Worm (Caenorhabditis elegans) whole organism, L4 larva: Measurements from ENCODE around the gene gcy-12.

ENCODE experiments used
- D1046.2 ChIP-seq: fragments of 200-800 bp; sonication (Bioruptor generic); IDR thresholded peaks from 2 replicates; pipeline ENCODE4 v1.3.6; 2022; ENCODE audit warnings: missing genetic modification characterization, missing compliant biosample characterization
- F26F4.8 ChIP-seq: fragments of 200-800 bp; sonication (Bioruptor generic); conservative IDR thresholded peaks from 2 replicates; pipeline ENCODE4 v1.3.6; 2022; ENCODE audit warnings: missing genetic modification characterization, missing compliant biosample characterization
- F37D6.2 ChIP-seq: sonication (generic microtip); optimal IDR thresholded peaks from 2 replicates; lab custom pipeline; 2016; ENCODE audit warnings: mild to moderate bottlenecking, missing genetic modification characterization, missing compliant biosample characterization
- F44E2.7 ChIP-seq: fragments of 200-800 bp; sonication (Bioruptor generic); IDR thresholded peaks from 2 replicates; pipeline ENCODE4 v2.1.2; 2022; ENCODE audit warnings: missing genetic modification characterization, missing compliant biosample characterization
- Y105C5A.15 ChIP-seq: fragments of 200-800 bp; sonication (Bioruptor generic); IDR thresholded peaks from 2 replicates; pipeline ENCODE4 v1.3.6; 2022; ENCODE audit warnings: missing genetic modification characterization, missing compliant biosample characterization
- aha-1 ChIP-seq: fragments of 150-350 bp; peaks from one replicate; lab custom pipeline; 2014; ENCODE audit warnings: missing biosample characterization, missing genetic modification characterization
- aly-2 ChIP-seq: sonication (generic microtip); optimal IDR thresholded peaks from 2 replicates; lab custom pipeline; 2018; ENCODE audit warnings: missing biosample characterization, missing genetic modification characterization
- ceh-20 ChIP-seq: fragments of 200-800 bp; sonication (Bioruptor generic); IDR thresholded peaks from 2 replicates; pipeline ENCODE4 v1.3.6; 2022; ENCODE audit warnings: missing genetic modification reagents, missing genetic modification characterization, missing compliant biosample characterization
- ceh-82 ChIP-seq: sonication (generic microtip); optimal IDR thresholded peaks from 2 replicates; lab custom pipeline; 2017; ENCODE audit warnings: missing biosample characterization, missing genetic modification characterization
- ctbp-1 ChIP-seq: fragments of 200-800 bp; sonication (Bioruptor generic); IDR thresholded peaks from 2 replicates; pipeline ENCODE4 v1.3.6; 2022; ENCODE audit warnings: missing genetic modification reagents, missing genetic modification characterization, missing compliant biosample characterization
- daf-16 ChIP-seq, 3 experiments: sonication (generic microtip); optimal IDR thresholded peaks; 2 replicates each; lab custom pipeline; 2016 to 2017; ENCODE audit warnings: missing genetic modification characterization in 3 of 3, missing genetic modification reagents in 3 of 3, mild to moderate bottlenecking in 2 of 3, missing compliant biosample characterization in 2 of 3, missing biosample characterization in 1 of 3, moderate library complexity in 1 of 3
- daf-19 ChIP-seq: fragments of 200-800 bp; sonication (Bioruptor generic); conservative IDR thresholded peaks from 2 replicates; pipeline ENCODE4 v1.3.6; 2022; ENCODE audit warnings: missing genetic modification characterization, missing compliant biosample characterization
- daf-8 ChIP-seq: fragments of 200-800 bp; sonication (Bioruptor generic); IDR thresholded peaks from 2 replicates; pipeline ENCODE4 v1.3.6; 2022; ENCODE audit warnings: missing genetic modification characterization, missing compliant biosample characterization
- dmd-6 ChIP-seq: fragments of 200-800 bp; sonication (Bioruptor generic); IDR thresholded peaks from 2 replicates; pipeline ENCODE4 v1.3.6; 2022; ENCODE audit warnings: missing genetic modification reagents, missing genetic modification characterization, missing compliant biosample characterization
- dmd-9 ChIP-seq: fragments of 200-800 bp; sonication (Bioruptor generic); IDR thresholded peaks from 2 replicates; pipeline ENCODE4 v1.3.6; 2022; ENCODE audit warnings: missing genetic modification reagents, missing genetic modification characterization, missing compliant biosample characterization
- duxl-1 ChIP-seq: sonication (generic microtip); optimal IDR thresholded peaks from 2 replicates; lab custom pipeline; 2016; ENCODE audit warnings: mild to moderate bottlenecking, missing genetic modification characterization, moderate library complexity, missing compliant biosample characterization; ENCODE audit not compliant: poor library complexity
- dve-1 ChIP-seq: sonication (generic microtip); optimal IDR thresholded peaks from 2 replicates; lab custom pipeline; 2017; ENCODE audit warnings: antibody characterized with exemption, mild to moderate bottlenecking, missing genetic modification characterization, missing compliant biosample characterization; ENCODE audit not compliant: insufficient read depth
- egl-27 ChIP-seq: sonication (generic microtip); optimal IDR thresholded peaks from 3 replicates; lab custom pipeline; 2017; ENCODE audit warnings: missing biosample characterization, missing genetic modification reagents, missing genetic modification characterization
- fkh-10 ChIP-seq: fragments of 150-350 bp; optimal IDR thresholded peaks from 2 replicates; lab custom pipeline; 2014; ENCODE audit warnings: missing biosample characterization, missing genetic modification reagents, missing genetic modification characterization
- hif-1 ChIP-seq, 2 experiments: sonication (generic microtip); optimal IDR thresholded peaks; 2 replicates each; lab custom pipeline; 2016 to 2017; ENCODE audit warnings: missing compliant biosample characterization in 2 of 2, missing genetic modification characterization in 2 of 2, missing genetic modification reagents in 2 of 2, missing genotype in 2 of 2, mild to moderate bottlenecking in 1 of 2
- hlh-11 ChIP-seq: fragments of 200-800 bp; sonication (Bioruptor generic); optimal IDR thresholded peaks from 2 replicates; lab custom pipeline; 2018; ENCODE audit warnings: mild to moderate bottlenecking, missing genetic modification characterization, missing compliant biosample characterization
- hlh-30 ChIP-seq: sonication (generic microtip); optimal IDR thresholded peaks from 2 replicates; lab custom pipeline; 2017; ENCODE audit warnings: antibody characterized with exemption, mild to moderate bottlenecking, missing genetic modification characterization, missing compliant biosample characterization; ENCODE audit not compliant: insufficient read depth
- lin-1 ChIP-seq: fragments of 200-800 bp; sonication (Bioruptor generic); IDR thresholded peaks from 2 replicates; pipeline ENCODE4 v1.3.6; 2022; ENCODE audit warnings: missing genetic modification reagents, missing genetic modification characterization, missing compliant biosample characterization
- lin-15B ChIP-seq: fragments of 150-350 bp; sonication (generic microtip); optimal IDR thresholded peaks from 3 replicates; lab custom pipeline; 2014; ENCODE audit warnings: missing biosample characterization, missing genetic modification characterization
- lin-38 ChIP-seq: fragments of 200-800 bp; sonication (Bioruptor generic); IDR thresholded peaks from 2 replicates; pipeline ENCODE4 v1.3.6; 2022; ENCODE audit warnings: missing genetic modification reagents, missing genetic modification characterization, missing compliant biosample characterization
- lsy-2 ChIP-seq, 2 experiments: fragments of 150-350 bp in 1 of 2; sonication (generic microtip) in 1 of 2; optimal IDR thresholded peaks; 2 replicates each; lab custom pipeline; 2014 to 2017; ENCODE audit warnings: missing biosample characterization in 2 of 2, missing genetic modification characterization in 2 of 2
- mdl-1 ChIP-seq, 2 experiments: fragments of 150-350 bp in 1 of 2; sonication (generic microtip) in 1 of 2; optimal IDR thresholded peaks; 2 replicates each; lab custom pipeline; 2014 to 2017; ENCODE audit warnings: missing biosample characterization in 2 of 2, missing genetic modification characterization in 2 of 2
- mdt-29 ChIP-seq: fragments of 200-800 bp; sonication (Bioruptor generic); IDR thresholded peaks from 2 replicates; pipeline ENCODE4 v1.3.6; 2022; ENCODE audit warnings: missing genetic modification reagents, missing genetic modification characterization, missing compliant biosample characterization
- mes-2 ChIP-seq: sonication (generic microtip); optimal IDR thresholded peaks from 2 replicates; lab custom pipeline; 2016; ENCODE audit warnings: missing genotype, mild to moderate bottlenecking, missing genetic modification characterization, missing compliant biosample characterization; ENCODE audit not compliant: poor library complexity, severe bottlenecking
- nhr-10 ChIP-seq: fragments of 150-350 bp; optimal IDR thresholded peaks from 2 replicates; lab custom pipeline; 2014; ENCODE audit warnings: missing biosample characterization, missing genetic modification characterization
- nhr-111 ChIP-seq: fragments of 200-800 bp; sonication (Bioruptor generic); optimal IDR thresholded peaks from 2 replicates; lab custom pipeline; 2018; ENCODE audit warnings: mild to moderate bottlenecking, missing genetic modification characterization, missing compliant biosample characterization
- nhr-28 ChIP-seq: fragments of 150-350 bp; optimal IDR thresholded peaks from 2 replicates; lab custom pipeline; 2014; ENCODE audit warnings: missing biosample characterization, missing genetic modification characterization
- nhr-48 ChIP-seq: sonication (generic microtip); optimal IDR thresholded peaks from 2 replicates; lab custom pipeline; 2016; ENCODE audit warnings: mild to moderate bottlenecking, missing genetic modification characterization, missing compliant biosample characterization
- nhr-76 ChIP-seq: fragments of 150-350 bp; optimal IDR thresholded peaks from 2 replicates; lab custom pipeline; 2014; ENCODE audit warnings: missing biosample characterization, missing genetic modification characterization
- nhr-77 ChIP-seq: fragments of 150-350 bp; optimal IDR thresholded peaks from 2 replicates; lab custom pipeline; 2014; ENCODE audit warnings: missing biosample characterization, missing genetic modification characterization
- pha-4 ChIP-seq, 2 experiments: fragments of 150-350 bp in 1 of 2; fragments of 200-800 bp in 1 of 2; sonication (Bioruptor generic) in 1 of 2; IDR thresholded peaks in 1 of 2; optimal IDR thresholded peaks in 1 of 2; 2 replicates each; pipeline versions ENCODE4 v1.3.6 to Lab custom; 2014 to 2022; ENCODE audit warnings: missing genetic modification characterization in 2 of 2, missing genetic modification reagents in 2 of 2, missing biosample characterization in 1 of 2, missing compliant biosample characterization in 1 of 2
- pqm-1 ChIP-seq: sonication (generic microtip); optimal IDR thresholded peaks from 2 replicates; lab custom pipeline; 2017; ENCODE audit warnings: missing biosample characterization, missing genetic modification characterization
- rbr-2 ChIP-seq: sonication (generic microtip); optimal IDR thresholded peaks from 2 replicates; lab custom pipeline; 2016; ENCODE audit warnings: missing genotype, missing genetic modification characterization, missing compliant biosample characterization
- sdz-12 ChIP-seq: fragments of 200-800 bp; sonication (Bioruptor generic); optimal IDR thresholded peaks from 2 replicates; lab custom pipeline; 2018; ENCODE audit warnings: mild to moderate bottlenecking, missing genetic modification characterization, missing compliant biosample characterization
- spr-3 ChIP-seq: fragments of 200-800 bp; sonication (Bioruptor generic); optimal IDR thresholded peaks from 2 replicates; lab custom pipeline; 2018; ENCODE audit warnings: mild to moderate bottlenecking, missing genetic modification characterization, missing compliant biosample characterization
- unc-39 ChIP-seq: sonication (generic microtip); optimal IDR thresholded peaks from 2 replicates; lab custom pipeline; 2017; ENCODE audit warnings: missing biosample characterization, missing genetic modification characterization
- unc-62 ChIP-seq, 3 experiments: fragments of 150-350 bp in 1 of 3; sonication (generic microtip); optimal IDR thresholded peaks in 2 of 3; peaks in 1 of 3; 1 replicate in 1 of 3; 2 replicates in 2 of 3; lab custom pipeline; 2014 to 2017; ENCODE audit warnings: missing biosample characterization in 3 of 3, missing genetic modification characterization in 3 of 3, missing genetic modification reagents in 3 of 3, missing genotype in 1 of 3
- zip-11 ChIP-seq: fragments of 200-800 bp; sonication (Bioruptor generic); IDR thresholded peaks from 2 replicates; pipeline ENCODE4 v1.3.6; 2022; ENCODE audit warnings: missing genetic modification characterization, missing compliant biosample characterization
- zip-2 ChIP-seq: fragments of 150-350 bp; optimal IDR thresholded peaks from 2 replicates; lab custom pipeline; 2014; ENCODE audit warnings: missing biosample characterization, missing genetic modification characterization

gcy-12 gene

DNA sequence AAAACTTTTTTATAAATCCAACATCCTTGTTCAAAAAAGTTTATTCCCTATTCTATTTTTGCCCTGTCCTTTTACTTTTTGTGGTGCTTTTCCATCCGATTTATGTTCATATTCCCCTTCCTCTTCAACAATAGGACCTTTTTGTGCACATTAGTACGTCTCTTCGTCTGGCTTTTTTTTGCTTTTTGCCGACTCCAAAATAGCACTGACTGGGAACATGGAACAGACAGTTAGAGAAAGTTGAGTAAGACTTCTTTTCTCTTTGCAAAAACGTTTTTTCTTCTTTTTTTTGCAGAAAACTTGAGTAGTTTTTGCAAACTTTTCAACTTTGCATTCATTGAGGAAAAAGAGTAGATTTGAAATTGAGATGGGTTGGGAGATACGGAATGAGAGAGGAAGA is 10.0 kb upstream of the gcy-12 start:
- peak in 1 of 2 experiments; percentile 50 for TF ChIP-seq unc-62 (GFP tag; optimal IDR thresholded peaks at IDR 0.05 in 1 of 2; lab: Kevin White, UChicago)
- TF ChIP-seq unc-62 (tag; optimal IDR thresholded peaks at IDR 0.05; lab: Kevin White, UChicago) = no peak
- no peak for TF ChIP-seq daf-8
- peak; percentile 81 for TF ChIP-seq aha-1 (tag; lab: Kevin White, UChicago)
- TF ChIP-seq mes-2 (tag; lab: Kevin White, UChicago) = no peak
- TF ChIP-seq nhr-76 (tag; lab: Kevin White, UChicago) = no peak
- TF ChIP-seq ceh-82 = no peak
- TF ChIP-seq ctbp-1 (GFP tag; lab: Robert Waterston, UW) = no peak
- no peak for TF ChIP-seq daf-16 (GFP tag; optimal IDR thresholded peaks at IDR 0.05; lab: Kevin White, UChicago)
- TF ChIP-seq daf-16 (tag; optimal IDR thresholded peaks at IDR 0.05; lab: Kevin White, UChicago) = no peak
- TF ChIP-seq aly-2 (tag; lab: Kevin White, UChicago) = no peak
- no peak for TF ChIP-seq lin-15B (tag; lab: Kevin White, UChicago)
- peak; percentile 25 for TF ChIP-seq fkh-10
- TF ChIP-seq duxl-1 (tag; lab: Kevin White, UChicago) = no peak
- TF ChIP-seq daf-19 (GFP tag; lab: Robert Waterston, UW) = no peak

DNA sequence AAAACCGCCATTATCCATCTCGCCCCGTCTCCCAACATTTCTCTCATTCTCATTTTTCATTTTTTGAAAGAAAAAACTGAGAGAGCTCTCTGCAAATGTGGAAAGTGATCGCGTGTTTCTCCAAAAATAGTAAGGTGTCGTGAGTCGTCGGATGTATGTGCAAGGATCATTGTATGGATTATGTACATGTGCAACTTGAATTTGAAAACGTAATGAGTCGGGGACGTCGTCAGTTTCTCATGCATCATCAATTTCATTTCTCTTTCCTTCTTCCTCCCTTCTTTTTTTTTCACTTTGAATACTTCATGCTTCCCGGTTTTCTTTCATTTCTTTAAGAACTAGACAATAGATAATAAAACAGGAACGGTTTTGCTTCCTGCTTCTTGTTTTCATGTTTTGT is 6.7 kb upstream of the gcy-12 start:
- TF ChIP-seq nhr-111 (GFP tag; lab: Kevin White, UChicago) (no peak), pha-4 (GFP tag; IDR thresholded peaks at IDR 0.05; lab: Robert Waterston, UW) (no peak), pha-4 (tag; optimal IDR thresholded peaks at IDR 0.05; lab: Kevin White, UChicago) (no peak), nhr-10 (tag; lab: Kevin White, UChicago) (no peak), aha-1 (tag; lab: Kevin White, UChicago) (peak; percentile 4), lin-38 (no peak), unc-39 (tag; lab: Kevin White, UChicago) (no peak)

DNA sequence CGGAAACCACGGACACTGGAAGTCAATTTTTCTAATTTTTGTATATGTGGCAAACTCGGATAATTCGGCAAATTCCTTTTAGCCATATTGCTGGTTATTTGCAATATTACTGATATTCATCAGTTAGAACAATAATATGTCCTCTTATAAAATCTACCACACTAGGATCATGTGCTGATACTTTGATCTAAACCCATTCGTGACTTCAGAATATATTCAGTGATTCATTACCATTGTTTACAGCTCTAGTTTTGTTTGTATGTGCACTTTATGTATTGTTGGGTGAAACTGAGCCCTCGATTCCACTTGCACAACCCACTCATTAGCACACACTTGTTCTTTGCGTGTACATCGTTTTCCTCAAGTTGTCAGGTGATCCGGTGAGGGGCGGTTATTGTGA is 5.6 kb upstream of the gcy-12 start:
- TF ChIP-seq nhr-28 (tag; lab: Kevin White, UChicago) (peak; percentile 4), aha-1 (tag; lab: Kevin White, UChicago) (peak; percentile 95), zip-2 (tag; lab: Kevin White, UChicago) (no peak), nhr-48 (no peak), pha-4 (GFP tag; IDR thresholded peaks at IDR 0.05; lab: Robert Waterston, UW) (no peak), pha-4 (tag; optimal IDR thresholded peaks at IDR 0.05; lab: Kevin White, UChicago) (no peak), egl-27 (tag; lab: Kevin White, UChicago) (no peak), D1046.2 (no peak), Y105C5A.15 (GFP tag; lab: Robert Waterston, UW) (no peak), F26F4.8 (GFP tag; lab: Robert Waterston, UW) (no peak), rbr-2 (tag; lab: Kevin White, UChicago) (no peak)

DNA sequence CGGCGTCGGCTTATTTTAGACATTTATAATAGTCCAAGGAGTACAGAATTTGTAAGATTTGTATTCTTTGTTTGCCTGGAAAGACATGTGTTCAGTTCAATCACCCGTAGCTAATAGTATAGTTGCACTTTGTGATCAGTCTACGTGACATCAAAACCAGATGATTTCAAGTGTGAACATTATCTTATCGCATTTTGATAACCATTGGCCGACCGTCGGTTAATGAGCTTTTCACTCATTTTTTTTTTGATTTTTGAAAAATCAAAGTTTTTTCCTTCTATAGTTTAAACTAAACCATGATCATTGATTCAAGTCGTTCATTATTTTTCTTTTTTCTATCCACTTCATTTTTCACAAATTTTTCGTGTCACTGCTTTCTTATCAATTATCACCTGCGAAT is 4.6 kb upstream of the gcy-12 start:
- TF ChIP-seq egl-27 (tag; lab: Kevin White, UChicago) (no peak), dmd-9 (GFP tag; lab: Robert Waterston, UW) (no peak), mdl-1 (tag; optimal IDR thresholded peaks at IDR 0.05; lab: Kevin White, UChicago) (peak in 1 of 2 experiments; percentile 53), lsy-2 (tag; optimal IDR thresholded peaks at IDR 0.05; lab: Kevin White, UChicago) (no peak), zip-11 (no peak), unc-62 (GFP tag; optimal IDR thresholded peaks at IDR 0.05 in 1 of 2; lab: Kevin White, UChicago) (peak in 1 of 2 experiments; percentile 66), unc-62 (tag; optimal IDR thresholded peaks at IDR 0.05; lab: Kevin White, UChicago) (no peak), F37D6.2 (tag; lab: Kevin White, UChicago) (no peak), dve-1 (tag; lab: Kevin White, UChicago) (peak; percentile 44), ceh-20 (GFP tag; lab: Robert Waterston, UW) (no peak), dmd-6 (GFP tag; lab: Robert Waterston, UW) (peak; percentile 61), lin-1 (GFP tag; lab: Robert Waterston, UW) (no peak), sdz-12 (GFP tag; lab: Kevin White, UChicago) (no peak), F44E2.7 (GFP tag; lab: Robert Waterston, UW) (no peak), mdt-29 (GFP tag; lab: Robert Waterston, UW) (no peak), hlh-11 (tag; lab: Kevin White, UChicago) (peak; percentile 49), hif-1 (tag; optimal IDR thresholded peaks at IDR 0.05; lab: Kevin White, UChicago) (peak in 1 of 2 experiments; percentile 25), spr-3 (no peak), nhr-77 (tag; lab: Kevin White, UChicago) (peak; percentile 8), nhr-28 (tag; lab: Kevin White, UChicago) (peak; percentile 77), lin-15B (tag; lab: Kevin White, UChicago) (no peak), pqm-1 (peak; percentile 63), hlh-30 (tag; lab: Kevin White, UChicago) (peak; percentile 65)
